Worm (Caenorhabditis elegans) whole organism, L2 larva: ENCODE results near the gene C25H3.7.
A peak's percentile ranks its signal among the peaks of the same experiment; 100 is the strongest.

Experiments used
- C34F6.9 ChIP-seq: fragments of 150-350 bp; optimal IDR thresholded peaks from 2 replicates; lab custom pipeline; 2014; ENCODE audit warnings: missing biosample characterization, missing genetic modification characterization
- R02D3.7 ChIP-seq: fragments of 150-350 bp; optimal IDR thresholded peaks from 2 replicates; lab custom pipeline; 2014; ENCODE audit warnings: missing biosample characterization, missing genetic modification characterization
- ZK546.5 ChIP-seq: sonication (generic microtip); optimal IDR thresholded peaks from 2 replicates; lab custom pipeline; 2017; ENCODE audit warnings: missing biosample characterization, missing genetic modification characterization
- alr-1 ChIP-seq: fragments of 150-350 bp; optimal IDR thresholded peaks from 2 replicates; lab custom pipeline; 2014; ENCODE audit warnings: missing biosample characterization, missing genetic modification characterization
- aly-2 ChIP-seq: fragments of 150-350 bp; optimal IDR thresholded peaks from 2 replicates; lab custom pipeline; 2014; ENCODE audit warnings: missing biosample characterization, missing genetic modification characterization
- ama-1 ChIP-seq: fragments of 150-350 bp; optimal IDR thresholded peaks from 2 replicates; lab custom pipeline; 2018; ENCODE audit warnings: inconsistent platforms
- blmp-1 ChIP-seq: sonication (generic microtip); optimal IDR thresholded peaks from 2 replicates; lab custom pipeline; 2017; ENCODE audit warnings: missing genetic modification characterization, mild to moderate bottlenecking, missing compliant biosample characterization, antibody characterized with exemption, moderate library complexity; ENCODE audit not compliant: insufficient read depth
- ceh-16 ChIP-seq: fragments of 150-350 bp; optimal IDR thresholded peaks from 2 replicates; lab custom pipeline; 2014; ENCODE audit warnings: missing biosample characterization, missing genetic modification characterization
- ceh-82 ChIP-seq: fragments of 150-350 bp; optimal IDR thresholded peaks from 2 replicates; lab custom pipeline; 2014; ENCODE audit warnings: missing biosample characterization, missing genetic modification characterization
- crh-2 ChIP-seq: sonication (generic microtip); optimal IDR thresholded peaks from 2 replicates; lab custom pipeline; 2017; ENCODE audit warnings: missing biosample characterization, missing genetic modification characterization
- egl-27 ChIP-seq: sonication (generic microtip); optimal IDR thresholded peaks from 3 replicates; lab custom pipeline; 2017; ENCODE audit warnings: missing biosample characterization, missing genetic modification reagents, missing genetic modification characterization
- elt-3 ChIP-seq: sonication (generic microtip); optimal IDR thresholded peaks from 2 replicates; lab custom pipeline; 2017; ENCODE audit warnings: missing biosample characterization, missing genetic modification characterization
- fos-1 ChIP-seq: fragments of 150-350 bp; optimal IDR thresholded peaks from 2 replicates; lab custom pipeline; 2014; ENCODE audit warnings: missing biosample characterization, missing genetic modification characterization
- gmeb-1 ChIP-seq: fragments of 150-350 bp; optimal IDR thresholded peaks from 2 replicates; lab custom pipeline; 2014; ENCODE audit warnings: missing biosample characterization, missing genetic modification characterization
- lin-13 ChIP-seq: fragments of 150-350 bp; optimal IDR thresholded peaks from 2 replicates; lab custom pipeline; 2014; ENCODE audit warnings: missing biosample characterization, missing genetic modification reagents, missing genetic modification characterization
- lin-39 ChIP-seq: fragments of 150-350 bp; optimal IDR thresholded peaks from 2 replicates; lab custom pipeline; 2014; ENCODE audit warnings: missing biosample characterization, missing genetic modification reagents, missing genetic modification characterization
- lsy-2 ChIP-seq, 2 experiments: fragments of 150-350 bp in 1 of 2; sonication (generic microtip) in 1 of 2; optimal IDR thresholded peaks; 2 replicates each; lab custom pipeline; 2014 to 2017; ENCODE audit warnings: missing biosample characterization in 2 of 2, missing genetic modification characterization in 2 of 2
- mbf-1 ChIP-seq: sonication (generic microtip); optimal IDR thresholded peaks from 2 replicates; lab custom pipeline; 2017; ENCODE audit warnings: missing biosample characterization, missing genetic modification characterization
- mdl-1 ChIP-seq, 2 experiments: fragments of 150-350 bp in 1 of 2; sonication (generic microtip) in 1 of 2; optimal IDR thresholded peaks; 2 replicates each; lab custom pipeline; 2017; ENCODE audit warnings: missing biosample characterization in 2 of 2, missing genetic modification characterization in 2 of 2
- nhr-10 ChIP-seq: sonication (generic microtip); optimal IDR thresholded peaks from 2 replicates; lab custom pipeline; 2017; ENCODE audit warnings: missing biosample characterization, missing genetic modification characterization
- nhr-12 ChIP-seq: fragments of 150-350 bp; optimal IDR thresholded peaks from 2 replicates; lab custom pipeline; 2014; ENCODE audit warnings: missing biosample characterization, missing genetic modification characterization
- nhr-129 ChIP-seq: fragments of 150-350 bp; optimal IDR thresholded peaks from 2 replicates; lab custom pipeline; 2014; ENCODE audit warnings: missing biosample characterization, missing genetic modification characterization
- nhr-21 ChIP-seq: fragments of 150-350 bp; optimal IDR thresholded peaks from 2 replicates; lab custom pipeline; 2014; ENCODE audit warnings: missing biosample characterization, missing genetic modification characterization
- nhr-23 ChIP-seq: fragments of 150-350 bp; optimal IDR thresholded peaks from 2 replicates; lab custom pipeline; 2014; ENCODE audit warnings: missing biosample characterization, missing genetic modification reagents, missing genetic modification characterization
- nhr-237 ChIP-seq: fragments of 150-350 bp; optimal IDR thresholded peaks from 2 replicates; lab custom pipeline; 2014; ENCODE audit warnings: missing biosample characterization, missing genetic modification characterization
- nhr-6 ChIP-seq: fragments of 150-350 bp; optimal IDR thresholded peaks from 2 replicates; lab custom pipeline; 2014; ENCODE audit warnings: missing biosample characterization, missing genetic modification characterization
- peb-1 ChIP-seq: fragments of 150-350 bp; optimal IDR thresholded peaks from 2 replicates; lab custom pipeline; 2014; ENCODE audit warnings: missing biosample characterization, missing genetic modification characterization
- sem-4 ChIP-seq: fragments of 150-350 bp; optimal IDR thresholded peaks from 2 replicates; lab custom pipeline; 2014; ENCODE audit warnings: missing biosample characterization, missing genetic modification reagents, missing genetic modification characterization
- skn-1 ChIP-seq: sonication (generic microtip); optimal IDR thresholded peaks from 2 replicates; lab custom pipeline; 2017; ENCODE audit warnings: missing biosample characterization, missing genetic modification characterization
- sma-3 ChIP-seq: sonication (generic microtip); optimal IDR thresholded peaks from 2 replicates; lab custom pipeline; 2016; ENCODE audit warnings: missing genetic modification reagents, missing genetic modification characterization, missing compliant biosample characterization
- sma-9 ChIP-seq, 2 experiments: fragments of 150-350 bp in 1 of 2; sonication (generic microtip) in 1 of 2; optimal IDR thresholded peaks; 2 replicates each; lab custom pipeline; 2014 to 2016; ENCODE audit warnings: missing genetic modification characterization in 2 of 2, mild to moderate bottlenecking in 1 of 2, missing biosample characterization in 1 of 2, missing compliant biosample characterization in 1 of 2, missing genetic modification reagents in 1 of 2, moderate library complexity in 1 of 2
- unc-39 ChIP-seq: fragments of 150-350 bp; optimal IDR thresholded peaks from 2 replicates; lab custom pipeline; 2014; ENCODE audit warnings: missing biosample characterization, missing genetic modification characterization
- unc-55 ChIP-seq: fragments of 150-350 bp; sonication (generic microtip); optimal IDR thresholded peaks from 3 replicates; lab custom pipeline; 2014; ENCODE audit warnings: missing biosample characterization, missing genetic modification reagents, missing genetic modification characterization
- zag-1 ChIP-seq: fragments of 150-350 bp; optimal IDR thresholded peaks from 2 replicates; lab custom pipeline; 2014; ENCODE audit warnings: missing biosample characterization, missing genetic modification characterization
- ztf-11 ChIP-seq: sonication (generic microtip); optimal IDR thresholded peaks from 2 replicates; lab custom pipeline; 2017; ENCODE audit warnings: missing biosample characterization, missing genetic modification characterization
- ztf-4 ChIP-seq: fragments of 150-350 bp; optimal IDR thresholded peaks from 2 replicates; lab custom pipeline; 2014; ENCODE audit warnings: missing biosample characterization, missing genetic modification characterization

The C25H3.7 gene

ce11 chrII:5712126-5712525 is 43.4 kb upstream of the C25H3.7 start:
- TF ChIP-seq lin-13 (GFP tag; lab: Kevin White, UChicago) (no peak), nhr-21 (tag; lab: Kevin White, UChicago) (peak; percentile 14), nhr-10 (tag; lab: Kevin White, UChicago) (no peak), aly-2 (tag; lab: Kevin White, UChicago) (no peak), lin-39 (tag; lab: Kevin White, UChicago) (no peak)
- TF ChIP-seq, all 48 proteins: peak for 1

ce11 chrII:5710835-5711234 is 42.1 kb upstream of the C25H3.7 start:
- no peak for TF ChIP-seq nhr-10 (tag; lab: Kevin White, UChicago)
- no peak for TF ChIP-seq nhr-12
- TF ChIP-seq nhr-129 (tag; lab: Kevin White, UChicago): no peak
- no peak for TF ChIP-seq ceh-82 (tag; lab: Kevin White, UChicago)
- TF ChIP-seq zag-1 (tag; lab: Kevin White, UChicago): no peak
- TF ChIP-seq egl-27: no peak
- TF ChIP-seq elt-3 (tag; lab: Kevin White, UChicago): no peak
- TF ChIP-seq nhr-21 (tag; lab: Kevin White, UChicago): no peak
- no peak for TF ChIP-seq sma-9 (GFP tag; optimal IDR thresholded peaks at IDR 0.05; lab: Kevin White, UChicago)
- no peak for TF ChIP-seq sma-9 (tag; optimal IDR thresholded peaks at IDR 0.05; lab: Kevin White, UChicago)
- TF ChIP-seq sem-4 (tag; lab: Kevin White, UChicago): no peak
- no peak for TF ChIP-seq lsy-2 (tag; optimal IDR thresholded peaks at IDR 0.05; lab: Kevin White, UChicago)
- TF ChIP-seq mbf-1: no peak
- TF ChIP-seq sma-3: no peak
- no peak for TF ChIP-seq crh-2
- no peak for TF ChIP-seq ztf-11
- TF ChIP-seq nhr-6 (tag; lab: Kevin White, UChicago): no peak
- TF ChIP-seq ama-1: no peak
- no peak for TF ChIP-seq lin-13 (GFP tag; lab: Kevin White, UChicago)
- TF ChIP-seq fos-1: no peak
- TF ChIP-seq, all 48 proteins: peak for 0

- TF ChIP-seq C34F6.9 (tag; lab: Kevin White, UChicago) (peak; percentile 28), ztf-11 (no peak), peb-1 (tag; lab: Kevin White, UChicago) (no peak), blmp-1 (tag; lab: Kevin White, UChicago) (no peak), ztf-4 (tag; lab: Kevin White, UChicago) (no peak), unc-39 (tag; lab: Kevin White, UChicago) (no peak), mbf-1 (no peak), mdl-1 (tag; optimal IDR thresholded peaks at IDR 0.05; lab: Kevin White, UChicago) (no peak), sem-4 (tag; lab: Kevin White, UChicago) (peak; percentile 38), lsy-2 (tag; optimal IDR thresholded peaks at IDR 0.05; lab: Kevin White, UChicago) (peak in 1 of 2 experiments; percentile 19), fos-1 (no peak), unc-55 (GFP tag; lab: Kevin White, UChicago) (peak; percentile 28)
These were observed 39.4 kb upstream of the C25H3.7 start for ce11 chrII:5708154-5708553.

- TF ChIP-seq unc-39 (tag; lab: Kevin White, UChicago) (no peak), skn-1 (tag; lab: Kevin White, UChicago) (no peak), nhr-21 (tag; lab: Kevin White, UChicago) (no peak), alr-1 (tag; lab: Kevin White, UChicago) (no peak), crh-2 (no peak), nhr-23 (tag; lab: Kevin White, UChicago) (no peak), ceh-16 (tag; lab: Kevin White, UChicago) (no peak), gmeb-1 (tag; lab: Kevin White, UChicago) (no peak), R02D3.7 (tag; lab: Kevin White, UChicago) (no peak), nhr-237 (tag; lab: Kevin White, UChicago) (no peak), nhr-6 (tag; lab: Kevin White, UChicago) (no peak), lin-39 (tag; lab: Kevin White, UChicago) (no peak), lsy-2 (tag; optimal IDR thresholded peaks at IDR 0.05; lab: Kevin White, UChicago) (no peak), nhr-10 (tag; lab: Kevin White, UChicago) (no peak), egl-27 (no peak), ZK546.5 (tag; lab: Kevin White, UChicago) (no peak), mdl-1 (tag; optimal IDR thresholded peaks at IDR 0.05; lab: Kevin White, UChicago) (no peak), aly-2 (tag; lab: Kevin White, UChicago) (no peak)
These were observed 38.8 kb upstream of the C25H3.7 start, which contains the start of gene osta-2 for ce11 chrII:5707532-5707931. TSS of gene osta-2 (plus strand) at chrII:5707691.
